Worm (Caenorhabditis elegans) whole organism, L1 larva: Measurements from ENCODE around the gene F12E12.2.

Experiments used
- C34B4.2 ChIP-seq: sonication (generic microtip); optimal IDR thresholded peaks from 2 replicates; lab custom pipeline; 2017; ENCODE audit warnings: mild to moderate bottlenecking, missing genetic modification characterization, missing compliant biosample characterization
- dsc-1 ChIP-seq: sonication (generic microtip); optimal IDR thresholded peaks from 2 replicates; lab custom pipeline; 2016; ENCODE audit warnings: mild to moderate bottlenecking, missing genetic modification characterization, missing compliant biosample characterization
- pag-3 ChIP-seq: sonication (generic microtip); optimal IDR thresholded peaks from 2 replicates; lab custom pipeline; 2017; ENCODE audit warnings: missing genetic modification characterization, mild to moderate bottlenecking, missing compliant biosample characterization, antibody characterized with exemption, borderline replicate concordance; ENCODE audit not compliant: insufficient read depth
- unc-62 ChIP-seq: fragments of 150-350 bp; optimal IDR thresholded peaks from 2 replicates; lab custom pipeline; 2014; ENCODE audit warnings: missing biosample characterization, missing genetic modification reagents, missing genetic modification characterization

DNA sequence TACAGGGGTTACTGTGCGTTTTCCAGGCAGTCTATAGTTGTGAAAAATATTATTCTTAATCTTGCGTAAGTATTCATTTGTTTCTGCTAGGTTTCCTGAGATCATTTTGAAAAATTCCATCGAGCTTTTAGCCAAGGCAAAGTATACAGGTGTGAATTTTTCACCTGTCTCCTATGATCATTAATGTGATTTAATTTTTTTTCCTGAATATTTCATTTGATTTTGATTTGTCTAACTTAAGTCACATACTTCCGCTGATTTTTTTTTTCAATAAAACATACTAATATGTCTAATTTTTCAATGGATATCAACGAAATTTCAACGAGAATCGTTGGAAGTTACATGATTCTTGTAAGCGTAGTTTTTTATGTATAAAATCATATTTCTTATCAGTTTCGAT lies 34.4 kb upstream of the F12E12.2 start, which contains the start of gene srx-108:
- TF ChIP-seq dsc-1 (tag; lab: Kevin White, UChicago) (no peak), pag-3 (no peak), C34B4.2 (tag; lab: Kevin White, UChicago) (no peak), unc-62 (no peak)
